Worm (Caenorhabditis elegans) whole organism, dauer: ENCODE data around the gene Y42A5A.1.

ENCODE experiments used
- unc-62 ChIP-seq: sonication (generic microtip); optimal IDR thresholded peaks from 2 replicates; lab custom pipeline; 2017; ENCODE audit warnings: missing biosample characterization, missing genetic modification reagents, missing genetic modification characterization

The Y42A5A.1 gene

ce11 chrV:11087519-11087998, at the start of gene Y42A5A.1:
Gene Y42A5A.1 (plus strand): TSS chrV:11087948.
- TF ChIP-seq unc-62 = no peak

- TF ChIP-seq unc-62 = no peak
Measured at ce11 chrV:11039379-11039954, 48.3 kb upstream of the Y42A5A.1 start, which contains the start of gene pak-2. Gene pak-2 (minus strand): TSS chrV:11039429.

ce11 chrV:11040020-11040419, 47.7 kb upstream of the Y42A5A.1 start, which contains the start of gene C45B11.9:
Gene C45B11.9 (plus strand): TSS chrV:11040320.
- TF ChIP-seq unc-62 = no peak

ce11 chrV:11040473-11040872, 47.3 kb upstream of the Y42A5A.1 start, which contains the start of gene C45B11.8:
Gene C45B11.8 (plus strand): TSS chrV:11040773.
- no peak for TF ChIP-seq unc-62

- TF ChIP-seq unc-62 = no peak
Measured at ce11 chrV:11041499-11041898, 46.2 kb upstream of the Y42A5A.1 start, which contains the start of gene C45B11.5. Gene C45B11.5 (plus strand): TSS chrV:11041799.

ce11 chrV:11042538-11042937, 45.2 kb upstream of the Y42A5A.1 start, which contains the start of gene C45B11.2:
Gene C45B11.2 (plus strand): TSS chrV:11042710.
- TF ChIP-seq unc-62 = no peak

ce11 chrV:11043767-11044166, 44.0 kb upstream of the Y42A5A.1 start, which contains the start of gene C45B11.6:
Gene C45B11.6 (plus strand): TSS chrV:11044067.
- no peak for TF ChIP-seq unc-62

ce11 chrV:11046730-11047129, 41.0 kb upstream of the Y42A5A.1 start, which contains the start of gene dhs-18:
Gene dhs-18 (minus strand): TSS chrV:11046833.
- no peak for TF ChIP-seq unc-62

ce11 chrV:11048678-11049077, 39.1 kb upstream of the Y42A5A.1 start, which contains the start of gene srh-74:
Gene srh-74 (minus strand): TSS chrV:11048778.
- no peak for TF ChIP-seq unc-62

ce11 chrV:11051921-11052320, 35.8 kb upstream of the Y42A5A.1 start, which contains the start of gene T04C12.33:
Gene T04C12.33 (plus strand): TSS chrV:11052221.
- TF ChIP-seq unc-62 = no peak

ce11 chrV:11053827-11054226, 33.9 kb upstream of the Y42A5A.1 start, which contains the start of gene T04C12.7:
Gene T04C12.7 (plus strand): TSS chrV:11054127.
- no peak for TF ChIP-seq unc-62

ce11 chrV:11056484-11056883, 31.3 kb upstream of the Y42A5A.1 start:
- no peak for TF ChIP-seq unc-62

ce11 chrV:11057043-11057442, 30.7 kb upstream of the Y42A5A.1 start, which contains the start of gene srh-75:
Gene srh-75 (minus strand): TSS chrV:11057143.
- no peak for TF ChIP-seq unc-62

ce11 chrV:11059180-11059579, 28.6 kb upstream of the Y42A5A.1 start, which contains the start of gene T04C12.1:
Gene T04C12.1 (minus strand): TSS chrV:11059269.
- TF ChIP-seq unc-62 = no peak

- TF ChIP-seq unc-62 = no peak
Measured at ce11 chrV:11060239-11060984, 27.3 kb upstream of the Y42A5A.1 start, which contains the start of gene T04C12.11. Gene T04C12.11 (minus strand): TSS chrV:11060289.

- TF ChIP-seq unc-62 = no peak
Measured at ce11 chrV:11061887-11062286, 25.9 kb upstream of the Y42A5A.1 start.

- no peak for TF ChIP-seq unc-62
Measured at ce11 chrV:11063115-11063514, 24.6 kb upstream of the Y42A5A.1 start, which contains the start of gene T04C12.9. Gene T04C12.9 (minus strand): TSS chrV:11063215.
